In the genomic region with DNA sequence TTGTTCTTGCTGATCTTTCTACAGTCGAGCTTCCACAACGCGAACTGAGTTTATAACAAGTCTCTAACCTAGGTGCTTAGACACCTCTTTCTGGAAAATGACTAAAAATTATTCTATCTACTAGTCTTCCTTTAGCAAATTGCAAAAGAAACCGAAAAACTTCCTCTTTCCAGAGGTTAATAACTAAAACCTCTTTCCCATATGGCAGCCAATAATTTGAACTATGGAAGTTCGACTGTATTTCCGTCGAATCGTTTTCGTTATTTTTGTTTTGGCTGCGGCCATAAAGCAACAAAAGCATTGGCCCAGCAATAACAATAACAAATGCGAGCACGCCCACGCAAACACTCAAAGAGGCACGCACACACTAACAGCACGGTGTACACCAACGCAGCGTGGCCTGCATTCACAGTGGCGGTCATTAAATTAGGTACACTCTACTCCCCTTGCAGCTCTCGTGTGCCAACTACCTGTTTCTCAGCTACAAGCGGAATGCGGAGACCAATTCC, we compare ENCODE assay signal across 1 fruit fly cellular context.
TF ChIP-seq lines count a peak whose summit lies in the region.

No protein-coding gene starts in this region.

TF ChIP-seq in whole organism, embryonic, 481 proteins besides CTCF, POLR2A, EP300 and RAD21 (continued from another document):
- TF ChIP-seq inv (GFP tag; IDR thresholded peaks at IDR 0.05; lab: Robert Waterston, UW; ENCODE audit: partially characterized antibody) (no peak), CG8388 (GFP tag; optimal IDR thresholded peaks at IDR 0.05; lab: Kevin White, UChicago) (peak; percentile 40), D19B (GFP tag; optimal IDR thresholded peaks at IDR 0.05; lab: Kevin White, UChicago) (no peak), lab (GFP tag; optimal IDR thresholded peaks at IDR 0.05; lab: Kevin White, UChicago) (peak; percentile 78), fd3F (GFP tag; optimal IDR thresholded peaks at IDR 0.05; lab: Kevin White, UChicago) (peak; percentile 46), rib (GFP tag; IDR thresholded peaks at IDR 0.05; lab: Robert Waterston, UW) (no peak), CG10366 (GFP tag; IDR thresholded peaks at IDR 0.05; lab: Robert Waterston, UW) (peak; percentile 8; the same call in 1 of the 2 replicates), Ptx1 (GFP tag; IDR thresholded peaks at IDR 0.05; lab: Robert Waterston, UW) (peak; percentile 55), Nf-YC (tag; optimal IDR thresholded peaks at IDR 0.05; lab: Kevin White, UChicago) (peak; percentile 68), aop (GFP tag; IDR thresholded peaks at IDR 0.05; lab: Robert Waterston, UW) (no peak), ac (GFP tag; optimal IDR thresholded peaks at IDR 0.05; lab: Kevin White, UChicago) (no peak), ap (GFP tag; IDR thresholded peaks at IDR 0.05; lab: Robert Waterston, UW) (no peak), bsh (GFP tag; optimal IDR thresholded peaks at IDR 0.05; lab: Kevin White, UChicago) (peak in 1 of 2 experiments; percentile 59), crp (GFP tag; optimal IDR thresholded peaks at IDR 0.05; lab: Kevin White, UChicago) (peak in 1 of 2 experiments; percentile 15), E2f2 (GFP tag; IDR thresholded peaks at IDR 0.05; lab: Robert Waterston, UW) (0 out of 2 replicates have a peak, but pooled peaks have one; percentile 21), CG14050 (GFP tag; IDR thresholded peaks at IDR 0.05; lab: Robert Waterston, UW) (peak; percentile 44; the same call in 2 of the 3 replicates), Kr (GFP tag; optimal IDR thresholded peaks at IDR 0.05; lab: Kevin White, UChicago) (no peak), Fer2 (tag; optimal IDR thresholded peaks at IDR 0.05; lab: Kevin White, UChicago) (peak; percentile 1), Dp (GFP tag; optimal IDR thresholded peaks at IDR 0.05; lab: Kevin White, UChicago) (no peak), CG4820 (GFP tag; optimal IDR thresholded peaks at IDR 0.05; lab: Kevin White, UChicago) (peak; percentile 37), CG6654 (GFP tag; optimal IDR thresholded peaks at IDR 0.05; lab: Kevin White, UChicago) (peak; percentile 13), H15 (GFP tag; IDR thresholded peaks at IDR 0.05; lab: Robert Waterston, UW) (no peak), CG18476 (GFP tag; optimal IDR thresholded peaks at IDR 0.05; lab: Kevin White, UChicago) (no peak), vnd (GFP tag; IDR thresholded peaks at IDR 0.05; lab: Robert Waterston, UW; ENCODE audit: partially characterized antibody) (no peak), CG1602 (GFP tag; optimal IDR thresholded peaks at IDR 0.05; lab: Kevin White, UChicago) (peak; percentile 13), br (optimal IDR thresholded peaks at IDR 0.05; lab: Kevin White, UChicago) (no peak), Adf1 (GFP tag; IDR thresholded peaks at IDR 0.05; lab: Robert Waterston, UW) (peak; percentile 35; the same call in 1 of the 2 replicates), knrl (GFP tag; IDR thresholded peaks at IDR 0.05; lab: Robert Waterston, UW; ENCODE audit: partially characterized antibody) (no peak), crc (GFP tag; optimal IDR thresholded peaks at IDR 0.05; lab: Kevin White, UChicago) (no peak), Myb (GFP tag; optimal IDR thresholded peaks at IDR 0.05; lab: Kevin White, UChicago) (peak; percentile 21), ERR (GFP tag; optimal IDR thresholded peaks at IDR 0.05; lab: Kevin White, UChicago) (peak; percentile 44), CG3281 (GFP tag; optimal IDR thresholded peaks at IDR 0.05; lab: Kevin White, UChicago) (peak; percentile 51), stwl (tag; optimal IDR thresholded peaks at IDR 0.05; lab: Kevin White, UChicago) (no peak), CG13894 (tag; optimal IDR thresholded peaks at IDR 0.05; lab: Kevin White, UChicago) (no peak), CG7786 (GFP tag; optimal IDR thresholded peaks at IDR 0.05; lab: Kevin White, UChicago) (peak; percentile 43), PHDP (tag; optimal IDR thresholded peaks at IDR 0.05; lab: Kevin White, UChicago) (peak; percentile 59), Elba2 (GFP tag; optimal IDR thresholded peaks at IDR 0.05; lab: Kevin White, UChicago) (no peak), unpg (GFP tag; optimal IDR thresholded peaks at IDR 0.05; lab: Kevin White, UChicago) (peak; percentile 66), CG3847 (GFP tag; IDR thresholded peaks at IDR 0.05; lab: Robert Waterston, UW) (peak; percentile 55), slou (GFP tag; optimal IDR thresholded peaks at IDR 0.05; lab: Kevin White, UChicago) (no peak), en (GFP tag; optimal IDR thresholded peaks at IDR 0.05; lab: Kevin White, UChicago) (peak; percentile 48), CG11560 (tag; IDR thresholded peaks at IDR 0.05; lab: Robert Waterston, UW) (no peak), CG2202 (tag; optimal IDR thresholded peaks at IDR 0.05; lab: Kevin White, UChicago) (no peak), CG17912 (GFP tag; optimal IDR thresholded peaks at IDR 0.05; lab: Kevin White, UChicago) (no peak), Lpt (GFP tag; optimal IDR thresholded peaks at IDR 0.05; lab: Kevin White, UChicago) (no peak), Atf-2 (GFP tag; optimal IDR thresholded peaks at IDR 0.05; lab: Kevin White, UChicago) (no peak), CG6272 (GFP tag; IDR thresholded peaks at IDR 0.05; lab: Robert Waterston, UW) (no peak), dpn (GFP tag; optimal IDR thresholded peaks at IDR 0.05; lab: Kevin White, UChicago) (peak; percentile 32 to 38), CG30403 (GFP tag; optimal IDR thresholded peaks at IDR 0.05; lab: Kevin White, UChicago) (peak; percentile 55), CG3838 (GFP tag; optimal IDR thresholded peaks at IDR 0.05; lab: Kevin White, UChicago) (no peak), YL-1 (GFP tag; optimal IDR thresholded peaks at IDR 0.05; lab: Kevin White, UChicago) (no peak), Max (GFP tag; optimal IDR thresholded peaks at IDR 0.05; lab: Kevin White, UChicago) (no peak), CG11456 (GFP tag; IDR thresholded peaks at IDR 0.05; lab: Robert Waterston, UW) (no peak), CG2875 (GFP tag; optimal IDR thresholded peaks at IDR 0.05; lab: Kevin White, UChicago) (peak; percentile 7), Ravus (GFP tag; IDR thresholded peaks at IDR 0.05; lab: Robert Waterston, UW) (no peak), CG1529 (GFP tag; optimal IDR thresholded peaks at IDR 0.05; lab: Kevin White, UChicago) (no peak), sna (GFP tag; IDR thresholded peaks at IDR 0.05; lab: Robert Waterston, UW; ENCODE audit: partially characterized antibody) (no peak), z (GFP tag; IDR thresholded peaks at IDR 0.05; lab: Robert Waterston, UW) (no peak), CG10274 (GFP tag; optimal IDR thresholded peaks at IDR 0.05; lab: Kevin White, UChicago) (no peak), BEAF-32 (GFP tag; optimal IDR thresholded peaks at IDR 0.05; lab: Kevin White, UChicago) (no peak), CG12071 (GFP tag; optimal IDR thresholded peaks at IDR 0.05; lab: Kevin White, UChicago) (no peak), CG2116 (GFP tag; optimal IDR thresholded peaks at IDR 0.05; lab: Kevin White, UChicago) (peak; percentile 5), CG31224 (GFP tag; IDR thresholded peaks at IDR 0.05; lab: Robert Waterston, UW) (no peak), pan (optimal IDR thresholded peaks at IDR 0.05; lab: Kevin White, UChicago) (no peak), pan (GFP tag; optimal IDR thresholded peaks at IDR 0.05 in 1 of 2, IDR thresholded peaks at IDR 0.05 in 1 of 2) (peak in 1 of 2 experiments; percentile 44), CG8290 (GFP tag; optimal IDR thresholded peaks at IDR 0.05; lab: Kevin White, UChicago) (no peak), CG8290 (tag; optimal IDR thresholded peaks at IDR 0.05; lab: Kevin White, UChicago) (no peak), Bteb2 (GFP tag; optimal IDR thresholded peaks at IDR 0.05; lab: Kevin White, UChicago) (no peak)
